Fruit fly (Drosophila melanogaster) whole organism, embryonic: ENCODE data around the gene Tsen34.

Source experiments
- BEAF-32 ChIP-seq: fragments of 200-800 bp; sonication (Bioruptor generic); optimal IDR thresholded peaks from 3 replicates; lab custom pipeline; 2017; ENCODE audit warnings: missing biosample characterization, missing genetic modification characterization, mild to moderate bottlenecking, moderate library complexity, missing genetic modification reagents
- BtbVII ChIP-seq: fragments of 200-800 bp; sonication (Bioruptor generic); optimal IDR thresholded peaks from 3 replicates; lab custom pipeline; 2017; ENCODE audit warnings: missing biosample characterization, mild to moderate bottlenecking, missing genetic modification characterization
- CG10209 ChIP-seq: fragments of 200-800 bp; sonication (Bioruptor generic); optimal IDR thresholded peaks from 3 replicates; lab custom pipeline; 2017; ENCODE audit warnings: missing biosample characterization, mild to moderate bottlenecking, missing genetic modification characterization, missing genetic modification reagents
- CG11560 ChIP-seq: fragments of 200-800 bp; sonication (Bioruptor generic); IDR thresholded peaks from 3 replicates; pipeline ENCODE4 v1.3.6; 2022; ENCODE audit warnings: missing biosample characterization, missing genetic modification characterization
- CG13296 ChIP-seq: fragments of 200-800 bp; sonication (Bioruptor generic); optimal IDR thresholded peaks from 3 replicates; lab custom pipeline; 2018; ENCODE audit warnings: missing biosample characterization, mild to moderate bottlenecking, missing genetic modification characterization
- CG13424 ChIP-seq: fragments of 200-800 bp; sonication (Bioruptor generic); optimal IDR thresholded peaks from 2 replicates; lab custom pipeline; 2019; ENCODE audit warnings: missing biosample characterization, mild to moderate bottlenecking, missing genetic modification characterization, moderate library complexity
- CG13894 ChIP-seq: fragments of 200-800 bp; sonication (Bioruptor generic); optimal IDR thresholded peaks from 3 replicates; lab custom pipeline; 2018; ENCODE audit warnings: missing biosample characterization, mild to moderate bottlenecking, missing genetic modification characterization, moderate library complexity
- CG14050 ChIP-seq: fragments of 200-800 bp; sonication (Bioruptor generic); IDR thresholded peaks from 3 replicates; pipeline ENCODE4 v1.3.6; 2022; ENCODE audit warnings: missing biosample characterization, missing genetic modification characterization
- CG14441 ChIP-seq: fragments of 200-800 bp; sonication (Bioruptor generic); IDR thresholded peaks from 2 replicates; pipeline ENCODE4 v1.3.6; 2022; ENCODE audit warnings: missing biosample characterization, missing genetic modification characterization
- CG15601 ChIP-seq: fragments of 200-800 bp; sonication (Bioruptor generic); optimal IDR thresholded peaks from 3 replicates; lab custom pipeline; 2019; ENCODE audit warnings: missing biosample characterization, mild to moderate bottlenecking, missing genetic modification characterization, moderate library complexity
- CG17612 ChIP-seq: fragments of 200-800 bp; sonication (Bioruptor generic); IDR thresholded peaks from 2 replicates; pipeline ENCODE4 v1.3.6; 2022; ENCODE audit warnings: missing biosample characterization, missing genetic modification characterization
- CG2116 ChIP-seq: fragments of 200-800 bp; sonication (Bioruptor generic); optimal IDR thresholded peaks from 3 replicates; lab custom pipeline; 2018; ENCODE audit warnings: missing biosample characterization, mild to moderate bottlenecking, missing genetic modification characterization
- CG32767 ChIP-seq: fragments of 200-800 bp; sonication (Bioruptor generic); IDR thresholded peaks from 2 replicates; pipeline ENCODE4 v1.3.6; 2022; ENCODE audit warnings: missing biosample characterization, missing genetic modification characterization
- CG32772 ChIP-seq: fragments of 200-800 bp; sonication (Bioruptor generic); IDR thresholded peaks from 2 replicates; pipeline ENCODE4 v1.3.6; 2022; ENCODE audit warnings: missing biosample characterization, missing genetic modification characterization
- CG34422 ChIP-seq: fragments of 200-800 bp; sonication (Bioruptor generic); IDR thresholded peaks from 3 replicates; pipeline ENCODE4 v1.3.6; 2022; ENCODE audit warnings: missing biosample characterization, missing genetic modification characterization
- CG4404 ChIP-seq: fragments of 200-800 bp; sonication (Bioruptor generic); IDR thresholded peaks from 2 replicates; pipeline ENCODE4 v1.3.6; 2022; ENCODE audit warnings: missing biosample characterization, missing genetic modification characterization
- CG6813 ChIP-seq: fragments of 200-800 bp; sonication (Bioruptor generic); optimal IDR thresholded peaks from 2 replicates; lab custom pipeline; 2017; ENCODE audit warnings: missing biosample characterization, missing genetic modification characterization, mild to moderate bottlenecking, moderate library complexity, missing genetic modification reagents
- CG8089 ChIP-seq: fragments of 200-800 bp; sonication (Bioruptor generic); optimal IDR thresholded peaks from 3 replicates; lab custom pipeline; 2016; ENCODE audit warnings: missing biosample characterization, missing genetic modification characterization
- CG9932 ChIP-seq: fragments of 200-800 bp; sonication (Bioruptor generic); IDR thresholded peaks from 2 replicates; pipeline ENCODE4 v1.3.6; 2022; ENCODE audit warnings: missing biosample characterization, missing genetic modification characterization
- D19B ChIP-seq: fragments of 200-800 bp; sonication (Bioruptor generic); optimal IDR thresholded peaks from 2 replicates; lab custom pipeline; 2017; ENCODE audit warnings: missing biosample characterization, mild to moderate bottlenecking, missing genetic modification characterization
- E2f1 ChIP-seq: fragments of 200-800 bp; sonication (Bioruptor generic); IDR thresholded peaks from 2 replicates; pipeline ENCODE4 v1.3.6; 2022; ENCODE audit warnings: missing biosample characterization, missing genetic modification characterization
- Elba2 ChIP-seq: fragments of 200-800 bp; sonication (Bioruptor generic); optimal IDR thresholded peaks from 3 replicates; lab custom pipeline; 2016; ENCODE audit warnings: missing biosample characterization, missing genetic modification characterization
- Ets65A ChIP-seq: fragments of 200-800 bp; sonication (Bioruptor generic); peaks from one replicate; lab custom pipeline; 2016; ENCODE audit warnings: missing biosample characterization, missing genetic modification characterization
- H2.0 ChIP-seq: fragments of 200-800 bp; sonication (Bioruptor generic); IDR thresholded peaks from 2 replicates; pipeline ENCODE4 v1.3.6; 2022; ENCODE audit warnings: missing biosample characterization, missing genetic modification characterization
- MBD-R2 ChIP-seq: fragments of 200-800 bp; sonication (Bioruptor generic); IDR thresholded peaks from 2 replicates; pipeline ENCODE4 v1.3.6; 2022; ENCODE audit warnings: missing biosample characterization, missing genetic modification characterization
- TFAM ChIP-seq: fragments of 200-800 bp; sonication (Bioruptor generic); optimal IDR thresholded peaks from 2 replicates; lab custom pipeline; 2017; ENCODE audit warnings: missing biosample characterization, missing genetic modification characterization, inconsistent platforms
- Trl ChIP-seq, 3 experiments: fragments of >200 bp in 2 of 3; fragments of 200-800 bp in 1 of 3; sonication (Bioruptor generic) in 1 of 3; optimal IDR thresholded peaks; 2 replicates in 1 of 3; 3 replicates in 2 of 3; lab custom pipeline; 2016 to 2017; ENCODE audit warnings: missing biosample characterization in 1 of 3, missing genetic modification characterization in 1 of 3
- ap ChIP-seq: fragments of 200-800 bp; sonication (Bioruptor generic); IDR thresholded peaks from 2 replicates; pipeline ENCODE4 v1.3.6; 2022; ENCODE audit warnings: missing biosample characterization, missing genetic modification characterization
- bowl ChIP-seq: fragments of 200-800 bp; sonication (Bioruptor generic); IDR thresholded peaks from 2 replicates; pipeline ENCODE4 v1.3.6; 2022; ENCODE audit warnings: missing biosample characterization, missing genetic modification characterization
- bsh ChIP-seq, 2 experiments: fragments of 200-800 bp; sonication (Bioruptor generic); optimal IDR thresholded peaks; 2 replicates each; lab custom pipeline; 2017 to 2018; ENCODE audit warnings: mild to moderate bottlenecking in 2 of 2, missing biosample characterization in 2 of 2, missing genetic modification characterization in 2 of 2, moderate library complexity in 1 of 2
- btn ChIP-seq: fragments of 200-800 bp; sonication (Bioruptor generic); optimal IDR thresholded peaks from 2 replicates; lab custom pipeline; 2016; ENCODE audit warnings: missing biosample characterization, missing genetic modification characterization
- caup ChIP-seq: fragments of 200-800 bp; sonication (Bioruptor generic); optimal IDR thresholded peaks from 3 replicates; lab custom pipeline; 2017; ENCODE audit warnings: missing biosample characterization, mild to moderate bottlenecking, missing genetic modification characterization, moderate library complexity; ENCODE audit not compliant: severe bottlenecking
- dimm ChIP-seq: fragments of 200-800 bp; sonication (Bioruptor generic); IDR thresholded peaks from 2 replicates; pipeline ENCODE4 v1.3.6; 2022; ENCODE audit warnings: missing biosample characterization, missing genetic modification characterization
- dpn ChIP-seq, 2 experiments: fragments of 200-800 bp; sonication (Bioruptor generic); optimal IDR thresholded peaks; 3 replicates each; lab custom pipeline; 2016; ENCODE audit warnings: missing biosample characterization in 2 of 2, missing genetic modification characterization in 2 of 2
- gcm ChIP-seq: fragments of 200-800 bp; sonication (Bioruptor generic); optimal IDR thresholded peaks from 2 replicates; lab custom pipeline; 2019; ENCODE audit warnings: missing biosample characterization, mild to moderate bottlenecking, missing genetic modification characterization, moderate library complexity
- gsb ChIP-seq: fragments of 200-800 bp; sonication (Bioruptor generic); IDR thresholded peaks from 2 replicates; pipeline ENCODE4 v1.3.6; 2022; ENCODE audit warnings: missing biosample characterization, missing genetic modification characterization
- ham ChIP-seq: fragments of 200-800 bp; sonication (Bioruptor generic); IDR thresholded peaks from 2 replicates; pipeline ENCODE4 v1.3.6; 2022; ENCODE audit warnings: missing biosample characterization, missing genetic modification characterization
- hth ChIP-seq: fragments of >200 bp; optimal IDR thresholded peaks from 2 replicates; lab custom pipeline; 2017; ENCODE audit warnings: inconsistent platforms
- kay ChIP-seq: fragments of 200-800 bp; sonication (Bioruptor generic); optimal IDR thresholded peaks from 2 replicates; lab custom pipeline; 2016; ENCODE audit warnings: missing biosample characterization, missing genetic modification characterization
- ken ChIP-seq: fragments of 200-800 bp; sonication (Bioruptor generic); IDR thresholded peaks from 3 replicates; pipeline ENCODE4 v1.3.6; 2022; ENCODE audit warnings: missing biosample characterization, missing genetic modification characterization
- maf-S ChIP-seq: fragments of 200-800 bp; sonication (Bioruptor generic); optimal IDR thresholded peaks from 2 replicates; lab custom pipeline; 2016; ENCODE audit warnings: missing biosample characterization, missing genetic modification characterization
- pfk ChIP-seq: fragments of 200-800 bp; sonication (Bioruptor generic); optimal IDR thresholded peaks from 2 replicates; lab custom pipeline; 2018; ENCODE audit warnings: missing biosample characterization, mild to moderate bottlenecking, missing genetic modification characterization, moderate library complexity
- prd ChIP-seq, 3 experiments: fragments of >200 bp in 2 of 3; fragments of 200-800 bp in 1 of 3; sonication (Bioruptor generic) in 1 of 3; optimal IDR thresholded peaks in 2 of 3; IDR thresholded peaks in 1 of 3; 2 replicates in 2 of 3; 3 replicates in 1 of 3; pipeline versions ENCODE4 v1.3.6 to Lab custom; 2017 to 2022; ENCODE audit warnings: missing biosample characterization in 1 of 3, missing genetic modification characterization in 1 of 3
- rib ChIP-seq: fragments of 200-800 bp; sonication (Bioruptor generic); IDR thresholded peaks from 2 replicates; pipeline ENCODE4 v1.3.6; 2022; ENCODE audit warnings: missing biosample characterization, missing genetic modification characterization
- row ChIP-seq: fragments of 200-800 bp; sonication (Bioruptor generic); IDR thresholded peaks from 3 replicates; pipeline ENCODE4 v1.3.6; 2022; ENCODE audit warnings: missing biosample characterization, missing genetic modification characterization
- shn ChIP-seq: fragments of 200-800 bp; sonication (Bioruptor generic); optimal IDR thresholded peaks from 3 replicates; lab custom pipeline; 2016; ENCODE audit warnings: missing biosample characterization, missing genetic modification characterization
- sug ChIP-seq: fragments of 200-800 bp; optimal IDR thresholded peaks from 2 replicates; lab custom pipeline; 2019; ENCODE audit warnings: missing biosample characterization, mild to moderate bottlenecking, missing genetic modification characterization, moderate library complexity
- tap ChIP-seq: fragments of 200-800 bp; optimal IDR thresholded peaks from 3 replicates; lab custom pipeline; 2019; ENCODE audit warnings: missing biosample characterization, mild to moderate bottlenecking, missing genetic modification characterization, moderate library complexity
- vfl ChIP-seq: fragments of 200-800 bp; sonication (Bioruptor generic); optimal IDR thresholded peaks from 2 replicates; lab custom pipeline; 2016; ENCODE audit warnings: missing biosample characterization, missing genetic modification characterization

Gene Tsen34

DNA sequence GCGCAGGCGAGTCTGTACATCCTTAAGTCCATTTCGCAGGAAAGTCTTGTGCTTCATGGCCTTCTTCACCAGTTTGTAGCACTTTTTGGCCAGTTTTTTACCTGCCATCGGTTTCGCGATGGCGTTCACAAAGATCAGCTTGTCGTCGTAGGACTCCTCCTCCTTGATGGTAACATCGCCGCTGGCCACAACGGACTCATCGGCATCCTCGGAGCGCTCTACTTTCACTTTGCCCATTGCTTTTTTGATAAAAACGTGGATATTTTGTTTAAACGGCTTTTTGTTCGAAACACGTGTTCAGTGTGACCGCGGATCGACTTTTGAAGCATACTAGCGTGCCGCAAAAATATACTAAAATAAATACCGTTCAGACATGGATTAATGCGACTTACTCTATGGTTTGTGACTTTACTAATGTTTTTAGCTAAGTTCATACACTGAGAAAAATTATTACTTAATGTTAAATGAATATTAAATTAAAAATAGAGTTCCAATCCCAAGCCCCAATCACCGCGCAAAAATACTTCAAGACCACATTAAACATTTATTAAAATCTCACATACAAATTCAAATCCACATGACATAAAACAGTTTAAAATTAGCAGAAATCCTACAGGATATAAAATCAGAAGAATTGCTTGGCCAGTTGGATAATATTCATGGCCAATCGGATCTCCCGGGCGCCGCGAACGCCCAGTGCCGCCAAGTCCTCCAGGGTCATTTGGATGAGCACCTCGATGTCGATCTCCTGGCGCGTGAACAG, 40.4 kb upstream of the Tsen34 start, which contains the start of gene NHP2 (continued):
- TF ChIP-seq gcm (GFP tag; lab: Kevin White, UChicago) (peak; percentile 86), caup (GFP tag; lab: Kevin White, UChicago) (peak; percentile 87), TFAM (GFP tag; lab: Kevin White, UChicago) (no peak), bsh (GFP tag; optimal IDR thresholded peaks at IDR 0.05; lab: Kevin White, UChicago) (peak; percentile 70 to 84), ham (GFP tag; lab: Robert Waterston, UW) (no peak), D19B (GFP tag; lab: Kevin White, UChicago) (peak; percentile 73), sug (tag; lab: Kevin White, UChicago) (no peak), dpn (GFP tag; optimal IDR thresholded peaks at IDR 0.05; lab: Kevin White, UChicago) (peak; percentile 57 to 82), BEAF-32 (GFP tag; lab: Kevin White, UChicago) (peak; percentile 47), CG10209 (GFP tag; lab: Kevin White, UChicago) (peak; percentile 80), dimm (GFP tag; lab: Robert Waterston, UW) (no peak; the same call in 1 of the 2 replicates), CG4404 (GFP tag; lab: Robert Waterston, UW) (no peak), rib (peak; percentile 60; the same call in 1 of the 2 replicates), MBD-R2 (GFP tag; lab: Robert Waterston, UW) (peak; percentile 84), E2f1 (GFP tag; lab: Robert Waterston, UW) (peak; percentile 78), prd (optimal IDR thresholded peaks at IDR 0.05; lab: Kevin White, UChicago) (no peak), prd (GFP tag; IDR thresholded peaks at IDR 0.05; lab: Robert Waterston, UW) (peak; percentile 83), CG34422 (peak; percentile 83), CG8089 (GFP tag; lab: Kevin White, UChicago) (peak; percentile 34), CG13894 (tag; lab: Kevin White, UChicago) (no peak), CG14050 (peak; percentile 76), row (GFP tag; lab: Robert Waterston, UW) (peak; percentile 78), CG32772 (peak; percentile 69), H2.0 (GFP tag; lab: Robert Waterston, UW) (peak; percentile 63), shn (peak; percentile 40), CG6813 (GFP tag; lab: Kevin White, UChicago) (peak; percentile 79), CG13296 (no peak), CG2116 (GFP tag; lab: Kevin White, UChicago) (peak; percentile 72), CG9932 (peak; percentile 84), kay (GFP tag; lab: Kevin White, UChicago) (peak; percentile 44), CG15601 (peak; percentile 68), vfl (GFP tag; lab: Kevin White, UChicago) (peak; percentile 62), CG11560 (tag; lab: Robert Waterston, UW) (peak; percentile 53; the same call in 1 of the 3 replicates), Ets65A (peak; percentile 92), CG14441 (peak; percentile 71; the same call in 1 of the 2 replicates), btn (GFP tag; lab: Kevin White, UChicago) (no peak), CG13424 (tag; lab: Kevin White, UChicago) (peak; percentile 80), Elba2 (GFP tag; lab: Kevin White, UChicago) (peak; percentile 85), CG32767 (GFP tag; lab: Robert Waterston, UW) (peak; percentile 79), BtbVII (GFP tag; lab: Kevin White, UChicago) (peak; percentile 70), pfk (GFP tag; lab: Kevin White, UChicago) (no peak), bowl (peak; percentile 34; the same call in 1 of the 2 replicates), Trl (optimal IDR thresholded peaks at IDR 0.05; lab: Kevin White, UChicago) (no peak), Trl (GFP tag; optimal IDR thresholded peaks at IDR 0.05; lab: Kevin White, UChicago) (peak; percentile 22), ken (GFP tag; lab: Robert Waterston, UW) (no peak; the same call in 1 of the 3 replicates), hth (lab: Kevin White, UChicago) (no peak), gsb (GFP tag; lab: Robert Waterston, UW) (peak; percentile 66), maf-S (GFP tag; lab: Kevin White, UChicago) (peak; percentile 52), CG17612 (GFP tag; lab: Robert Waterston, UW) (peak; percentile 59), ap (GFP tag; lab: Robert Waterston, UW) (peak; percentile 72; the same call in 1 of the 2 replicates), tap (tag; lab: Kevin White, UChicago) (no peak)
